Fruit fly (Drosophila melanogaster) whole organism, wandering third instar larva: ENCODE measurements around the gene Art4.

Experiments
- Dfd ChIP-seq: fragments of >200 bp; optimal IDR thresholded peaks from 2 replicates; lab custom pipeline; 2017; ENCODE audit warnings: missing biosample characterization, missing genetic modification characterization
- Mio ChIP-seq: sonication (Bioruptor generic); optimal IDR thresholded peaks from 2 replicates; lab custom pipeline; 2016; ENCODE audit warnings: missing biosample characterization, missing genetic modification characterization
- OdsH ChIP-seq: fragments of 200-800 bp; sonication (Bioruptor generic); optimal IDR thresholded peaks from 2 replicates; lab custom pipeline; 2016; ENCODE audit warnings: missing biosample characterization, mild to moderate bottlenecking, missing genetic modification characterization
- dsf ChIP-seq: sonication (Bioruptor generic); optimal IDR thresholded peaks from 2 replicates; lab custom pipeline; 2016; ENCODE audit warnings: missing biosample characterization, missing genetic modification characterization, borderline replicate concordance
- ey ChIP-seq: fragments of 200-800 bp; sonication (Bioruptor generic); optimal IDR thresholded peaks from 2 replicates; lab custom pipeline; 2016; ENCODE audit warnings: missing biosample characterization, missing genetic modification characterization
- h ChIP-seq: fragments of 200-800 bp; sonication (Bioruptor generic); optimal IDR thresholded peaks from 3 replicates; lab custom pipeline; 2016; ENCODE audit warnings: missing biosample characterization, mild to moderate bottlenecking, missing genetic modification characterization
- psq ChIP-seq: fragments of 200-800 bp; sonication (Bioruptor generic); optimal IDR thresholded peaks from 3 replicates; lab custom pipeline; 2017; ENCODE audit warnings: missing biosample characterization, mild to moderate bottlenecking, missing genetic modification characterization, moderate library complexity
- sv ChIP-seq: fragments of 200-800 bp; sonication (Bioruptor generic); optimal IDR thresholded peaks from 3 replicates; lab custom pipeline; 2016; ENCODE audit warnings: missing biosample characterization, missing genetic modification characterization
- usp ChIP-seq: fragments of >200 bp; optimal IDR thresholded peaks from 2 replicates; lab custom pipeline; 2017; ENCODE audit warnings: missing biosample characterization, missing genetic modification characterization

DNA sequence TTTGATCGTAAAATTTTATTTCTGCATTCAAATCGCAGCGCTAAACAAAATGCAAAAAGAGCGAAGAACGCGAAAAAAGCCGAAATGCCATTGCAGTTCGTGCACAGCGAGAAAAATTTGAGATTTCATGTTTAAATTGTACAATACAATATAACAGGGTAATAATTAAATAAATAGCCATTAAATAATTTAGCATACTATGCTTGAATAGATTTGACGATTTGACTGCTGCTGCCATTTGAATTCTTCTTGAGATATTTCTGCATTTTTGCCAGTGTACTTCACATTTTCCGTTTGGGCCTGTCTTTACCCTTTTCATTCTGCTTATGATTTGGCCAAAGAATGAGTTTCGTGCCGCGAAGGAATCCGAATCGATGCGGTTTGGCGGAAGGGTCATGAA lies 51.0 kb downstream of the Art4 start:
- TF ChIP-seq OdsH (GFP tag; lab: Kevin White, UChicago) = no peak
- TF ChIP-seq sv = no peak
- TF ChIP-seq h (GFP tag; lab: Kevin White, UChicago) = peak; percentile 58
- TF ChIP-seq psq (GFP tag; lab: Kevin White, UChicago) = peak; percentile 11
- TF ChIP-seq Dfd = no peak
- peak; percentile 3 for TF ChIP-seq ey
- TF ChIP-seq usp (GFP tag; lab: Kevin White, UChicago) = no peak
- no peak for TF ChIP-seq Mio (GFP tag; lab: Kevin White, UChicago)
- TF ChIP-seq dsf (GFP tag; lab: Kevin White, UChicago) = no peak
